Fruit fly (Drosophila melanogaster) whole organism, embryonic: ENCODE data around the gene RhoGAP19D.
A peak's percentile ranks its signal among the peaks of the same experiment; 100 is the strongest.

Experiments
- Abd-B ChIP-seq: fragments of 200-800 bp; sonication (Bioruptor generic); optimal IDR thresholded peaks from 2 replicates; lab custom pipeline; 2018; ENCODE audit warnings: missing biosample characterization, mild to moderate bottlenecking, missing genetic modification characterization, moderate library complexity
- Atf3 ChIP-seq: fragments of 200-800 bp; sonication (Bioruptor generic); optimal IDR thresholded peaks from 3 replicates; lab custom pipeline; 2016; ENCODE audit warnings: missing biosample characterization, missing genetic modification characterization
- B-H1 ChIP-seq: fragments of 200-800 bp; sonication (Bioruptor generic); IDR thresholded peaks from 3 replicates; pipeline ENCODE4 v1.3.6; 2022; ENCODE audit warnings: missing biosample characterization, missing genetic modification characterization
- CG12104 ChIP-seq: fragments of 200-800 bp; sonication (Bioruptor generic); optimal IDR thresholded peaks from 3 replicates; lab custom pipeline; 2016; ENCODE audit warnings: missing biosample characterization, missing genetic modification characterization
- CG12299 ChIP-seq: fragments of 200-800 bp; sonication (Bioruptor generic); optimal IDR thresholded peaks from 2 replicates; lab custom pipeline; 2018; ENCODE audit warnings: missing biosample characterization, mild to moderate bottlenecking, missing genetic modification characterization
- CG1233 ChIP-seq: fragments of 200-800 bp; sonication (Bioruptor generic); optimal IDR thresholded peaks from 4 replicates; lab custom pipeline; 2018; ENCODE audit warnings: missing biosample characterization, mild to moderate bottlenecking, missing genetic modification characterization
- CG15011 ChIP-seq: fragments of 200-800 bp; sonication (Bioruptor generic); optimal IDR thresholded peaks from 3 replicates; lab custom pipeline; 2018; ENCODE audit warnings: missing biosample characterization, mild to moderate bottlenecking, missing genetic modification characterization
- CG15073 ChIP-seq: fragments of 200-800 bp; sonication (Bioruptor generic); optimal IDR thresholded peaks from 2 replicates; lab custom pipeline; 2016; ENCODE audit warnings: missing biosample characterization, missing genetic modification characterization
- CG15269 ChIP-seq: fragments of 200-800 bp; sonication (Bioruptor generic); optimal IDR thresholded peaks from 2 replicates; lab custom pipeline; 2018; ENCODE audit warnings: missing biosample characterization, mild to moderate bottlenecking, missing genetic modification characterization, moderate library complexity
- CG1603 ChIP-seq: fragments of 200-800 bp; sonication (Bioruptor generic); optimal IDR thresholded peaks from 2 replicates; lab custom pipeline; 2019; ENCODE audit warnings: missing biosample characterization, mild to moderate bottlenecking, missing genetic modification characterization, moderate library complexity
- CG16815 ChIP-seq: fragments of 200-800 bp; sonication (Bioruptor generic); optimal IDR thresholded peaks from 3 replicates; lab custom pipeline; 2017; ENCODE audit warnings: missing biosample characterization, mild to moderate bottlenecking, missing genetic modification characterization
- CG18599 ChIP-seq: fragments of 200-800 bp; sonication (Bioruptor generic); optimal IDR thresholded peaks from 3 replicates; lab custom pipeline; 2017; ENCODE audit warnings: missing biosample characterization, missing genetic modification characterization, mild to moderate bottlenecking, moderate library complexity, missing genetic modification reagents
- CG18764 ChIP-seq: fragments of 200-800 bp; sonication (Bioruptor generic); optimal IDR thresholded peaks from 3 replicates; lab custom pipeline; 2016; ENCODE audit warnings: missing biosample characterization, missing genetic modification characterization
- CG2120 ChIP-seq: fragments of 200-800 bp; sonication (Bioruptor generic); optimal IDR thresholded peaks from 3 replicates; lab custom pipeline; 2016; ENCODE audit warnings: missing biosample characterization, missing genetic modification characterization
- CG2129 ChIP-seq: fragments of 200-800 bp; sonication (Bioruptor generic); IDR thresholded peaks from 2 replicates; pipeline ENCODE4 v1.3.6; 2022; ENCODE audit warnings: missing biosample characterization, missing genetic modification characterization; ENCODE audit not compliant: partially characterized antibody
- CG2678 ChIP-seq: fragments of 200-800 bp; sonication (Bioruptor generic); optimal IDR thresholded peaks from 3 replicates; lab custom pipeline; 2019; ENCODE audit warnings: missing biosample characterization, mild to moderate bottlenecking, missing genetic modification characterization, moderate library complexity
- CG31441 ChIP-seq: fragments of 200-800 bp; sonication (Bioruptor generic); IDR thresholded peaks from 2 replicates; pipeline ENCODE4 v1.3.6; 2022; ENCODE audit warnings: missing biosample characterization, missing genetic modification characterization
- CG3281 ChIP-seq: fragments of 200-800 bp; sonication (Bioruptor generic); optimal IDR thresholded peaks from 3 replicates; lab custom pipeline; 2017; ENCODE audit warnings: missing biosample characterization, mild to moderate bottlenecking, missing genetic modification characterization
- CG3407 ChIP-seq: fragments of 200-800 bp; sonication (Bioruptor generic); optimal IDR thresholded peaks from 2 replicates; lab custom pipeline; 2018; ENCODE audit warnings: missing biosample characterization, mild to moderate bottlenecking, missing genetic modification characterization
- CG42726 ChIP-seq: fragments of 200-800 bp; sonication (Bioruptor generic); IDR thresholded peaks from 2 replicates; pipeline ENCODE4 v1.3.6; 2022; ENCODE audit warnings: missing biosample characterization, missing genetic modification characterization; ENCODE audit not compliant: partially characterized antibody
- CG4328 ChIP-seq: fragments of 200-800 bp; sonication (Bioruptor generic); optimal IDR thresholded peaks from 3 replicates; lab custom pipeline; 2017; ENCODE audit warnings: missing biosample characterization, missing genetic modification reagents, missing genetic modification characterization
- CG4360 ChIP-seq: fragments of 200-800 bp; sonication (Bioruptor generic); IDR thresholded peaks from 2 replicates; pipeline ENCODE4 v1.3.6; 2022; ENCODE audit warnings: missing biosample characterization, missing genetic modification characterization
- CG8281 ChIP-seq: fragments of 200-800 bp; sonication (Bioruptor generic); optimal IDR thresholded peaks from 2 replicates; lab custom pipeline; 2018; ENCODE audit warnings: missing biosample characterization, mild to moderate bottlenecking, missing genetic modification characterization, moderate library complexity
- CG9932 ChIP-seq: fragments of 200-800 bp; sonication (Bioruptor generic); IDR thresholded peaks from 2 replicates; pipeline ENCODE4 v1.3.6; 2022; ENCODE audit warnings: missing biosample characterization, missing genetic modification characterization
- CoRest ChIP-seq: fragments of 200-800 bp; sonication (Bioruptor generic); optimal IDR thresholded peaks from 3 replicates; lab custom pipeline; 2018; ENCODE audit warnings: missing biosample characterization, mild to moderate bottlenecking, missing genetic modification characterization, moderate library complexity
- Ets65A ChIP-seq: fragments of 200-800 bp; sonication (Bioruptor generic); peaks from one replicate; lab custom pipeline; 2016; ENCODE audit warnings: missing biosample characterization, missing genetic modification characterization
- Hr51 ChIP-seq, 2 experiments: fragments of 200-800 bp; sonication (Bioruptor generic); optimal IDR thresholded peaks; 2 replicates in 1 of 2; 3 replicates in 1 of 2; lab custom pipeline; 2016 to 2018; ENCODE audit warnings: missing biosample characterization in 2 of 2, missing genetic modification characterization in 2 of 2, mild to moderate bottlenecking in 1 of 2, moderate library complexity in 1 of 2
- Kr ChIP-seq: fragments of 200-800 bp; sonication (Bioruptor generic); optimal IDR thresholded peaks from 2 replicates; lab custom pipeline; 2017; ENCODE audit warnings: missing biosample characterization, mild to moderate bottlenecking, missing genetic modification characterization
- Neu2 ChIP-seq: fragments of 200-800 bp; sonication (Bioruptor generic); optimal IDR thresholded peaks from 3 replicates; lab custom pipeline; 2016; ENCODE audit warnings: missing biosample characterization, missing genetic modification characterization, borderline replicate concordance
- Oaz ChIP-seq: fragments of 200-800 bp; sonication (Bioruptor generic); IDR thresholded peaks from 2 replicates; pipeline ENCODE4 v1.3.6; 2022; ENCODE audit warnings: missing biosample characterization, missing genetic modification characterization
- Stat92E ChIP-seq, 3 experiments: fragments of >200 bp in 2 of 3; fragments of 200-800 bp in 1 of 3; sonication (Bioruptor generic) in 1 of 3; optimal IDR thresholded peaks; 2 replicates each; lab custom pipeline; 2017 to 2019; ENCODE audit warnings: missing biosample characterization in 3 of 3, missing genetic modification characterization in 3 of 3, mild to moderate bottlenecking in 1 of 3, moderate library complexity in 1 of 3
- Tbp ChIP-seq: fragments of >200 bp; optimal IDR thresholded peaks from 2 replicates; lab custom pipeline; 2018; ENCODE audit warnings: missing biosample characterization, missing genetic modification characterization
- cad ChIP-seq: fragments of >200 bp; optimal IDR thresholded peaks from 2 replicates; lab custom pipeline; 2017; ENCODE audit warnings: missing biosample characterization, missing genetic modification characterization
- cas ChIP-seq: fragments of 200-800 bp; sonication (Bioruptor generic); IDR thresholded peaks from 2 replicates; pipeline ENCODE4 v1.3.6; 2022; ENCODE audit warnings: missing biosample characterization, missing genetic modification characterization
- crol ChIP-seq: fragments of 200-800 bp; sonication (Bioruptor generic); IDR thresholded peaks from 2 replicates; pipeline ENCODE4 v1.3.6; 2022; ENCODE audit warnings: missing biosample characterization, missing genetic modification characterization
- dimm ChIP-seq: fragments of 200-800 bp; sonication (Bioruptor generic); IDR thresholded peaks from 2 replicates; pipeline ENCODE4 v1.3.6; 2022; ENCODE audit warnings: missing biosample characterization, missing genetic modification characterization
- disco-r ChIP-seq: fragments of 200-800 bp; sonication (Bioruptor generic); optimal IDR thresholded peaks from 2 replicates; lab custom pipeline; 2016; ENCODE audit warnings: missing biosample characterization, missing genetic modification characterization
- eyg ChIP-seq: fragments of 200-800 bp; sonication (Bioruptor generic); optimal IDR thresholded peaks from 3 replicates; lab custom pipeline; 2016; ENCODE audit warnings: missing biosample characterization, missing genetic modification characterization
- fu2 ChIP-seq: fragments of 200-800 bp; sonication (Bioruptor generic); optimal IDR thresholded peaks from 2 replicates; lab custom pipeline; 2016; ENCODE audit warnings: missing biosample characterization, missing genetic modification characterization
- gem ChIP-seq: fragments of 200-800 bp; sonication (Bioruptor generic); optimal IDR thresholded peaks from 2 replicates; lab custom pipeline; 2019; ENCODE audit warnings: missing biosample characterization, mild to moderate bottlenecking, missing genetic modification characterization, moderate library complexity
- inv ChIP-seq: fragments of 200-800 bp; sonication (Bioruptor generic); IDR thresholded peaks from 2 replicates; pipeline ENCODE4 v1.3.6; 2022; ENCODE audit warnings: missing biosample characterization, missing genetic modification characterization; ENCODE audit not compliant: partially characterized antibody
- kay ChIP-seq: fragments of 200-800 bp; sonication (Bioruptor generic); optimal IDR thresholded peaks from 2 replicates; lab custom pipeline; 2016; ENCODE audit warnings: missing biosample characterization, missing genetic modification characterization
- luna ChIP-seq: fragments of 200-800 bp; sonication (Bioruptor generic); optimal IDR thresholded peaks from 2 replicates; lab custom pipeline; 2016; ENCODE audit warnings: missing biosample characterization, missing genetic modification characterization
- peb ChIP-seq: fragments of 200-800 bp; sonication (Bioruptor generic); IDR thresholded peaks from 2 replicates; pipeline ENCODE4 v1.3.6; 2022; ENCODE audit warnings: missing biosample characterization, missing genetic modification characterization
- tll ChIP-seq, 2 experiments: fragments of 200-800 bp in 1 of 2; fragments of >200 bp in 1 of 2; sonication (Bioruptor generic) in 1 of 2; optimal IDR thresholded peaks; 2 replicates each; lab custom pipeline; 2017 to 2019; ENCODE audit warnings: missing biosample characterization in 2 of 2, missing genetic modification characterization in 2 of 2, mild to moderate bottlenecking in 1 of 2, moderate library complexity in 1 of 2
- vnd ChIP-seq: fragments of 200-800 bp; sonication (Bioruptor generic); IDR thresholded peaks from 3 replicates; pipeline ENCODE4 v1.3.6; 2022; ENCODE audit warnings: missing biosample characterization, missing genetic modification characterization; ENCODE audit not compliant: partially characterized antibody
- wdn ChIP-seq: fragments of 200-800 bp; sonication (Bioruptor generic); IDR thresholded peaks from 2 replicates; pipeline ENCODE4 v1.3.6; 2022; ENCODE audit warnings: missing biosample characterization, missing genetic modification characterization
- wor ChIP-seq: fragments of 200-800 bp; sonication (Bioruptor generic); IDR thresholded peaks from 2 replicates; pipeline ENCODE4 v1.3.6; 2022; ENCODE audit warnings: missing biosample characterization, missing genetic modification characterization
- zen ChIP-seq: fragments of 200-800 bp; sonication (Bioruptor generic); optimal IDR thresholded peaks from 3 replicates; lab custom pipeline; 2018; ENCODE audit warnings: missing biosample characterization, mild to moderate bottlenecking, missing genetic modification characterization, moderate library complexity

Gene RhoGAP19D

DNA sequence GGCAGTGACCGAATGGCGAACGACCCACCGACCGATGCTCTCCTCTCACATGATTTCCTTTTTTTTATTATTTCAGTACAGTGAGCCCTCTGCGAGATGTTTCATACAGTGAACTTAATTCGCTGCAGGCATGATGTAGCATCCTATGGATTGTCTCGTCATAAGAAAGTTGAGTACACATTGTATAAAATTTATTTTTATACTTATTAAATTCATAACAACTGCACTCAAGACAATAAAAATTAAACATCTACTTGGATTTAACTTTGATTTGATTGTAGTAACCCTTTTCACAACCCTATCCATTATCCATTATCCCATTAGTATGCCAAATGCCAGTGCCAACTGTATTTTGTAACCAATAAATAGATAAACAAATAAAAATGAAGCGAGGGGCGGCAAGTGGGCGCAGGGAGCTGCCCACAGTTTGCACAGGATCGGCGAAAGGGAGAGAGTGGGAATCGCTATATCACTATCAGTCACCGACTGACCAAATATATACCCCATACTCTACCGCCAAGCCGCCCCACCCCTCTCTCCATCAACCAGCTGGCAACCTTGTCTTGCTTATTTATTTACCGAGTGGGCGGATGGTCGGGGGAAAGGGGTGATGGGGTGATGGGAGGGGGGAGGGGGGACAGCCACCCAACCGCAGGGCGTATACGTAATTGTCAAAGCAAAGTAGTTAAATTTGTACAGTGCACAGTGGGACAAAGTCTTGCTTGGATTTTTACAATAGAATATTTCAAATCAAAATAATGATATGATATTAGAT, 27.5 kb downstream of the RhoGAP19D start (continued):
- TF ChIP-seq cad (GFP tag; lab: Kevin White, UChicago) = no peak
- TF ChIP-seq CG4328 (GFP tag; lab: Kevin White, UChicago) = no peak
- TF ChIP-seq CG15269 = no peak
- TF ChIP-seq Abd-B (GFP tag; lab: Kevin White, UChicago) = peak; percentile 14
- no peak for TF ChIP-seq CG1603 (tag; lab: Kevin White, UChicago)
- TF ChIP-seq CG15073 = no peak
- TF ChIP-seq CG31441 = no peak
- TF ChIP-seq CG16815 (GFP tag; lab: Kevin White, UChicago) = no peak
- peak; percentile 20 for TF ChIP-seq gem (tag; lab: Kevin White, UChicago)
- TF ChIP-seq CG18599 (GFP tag; lab: Kevin White, UChicago) = peak; percentile 0
- TF ChIP-seq CG2678 (tag; lab: Kevin White, UChicago) = peak; percentile 36
- TF ChIP-seq CG2129 (GFP tag; lab: Robert Waterston, UW) = no peak
- TF ChIP-seq Kr (GFP tag; lab: Kevin White, UChicago) = no peak
- no peak for TF ChIP-seq CG8281 (tag; lab: Kevin White, UChicago)
- TF ChIP-seq B-H1 (GFP tag; lab: Robert Waterston, UW) = no peak
- no peak for TF ChIP-seq fu2 (GFP tag; lab: Kevin White, UChicago)
- no peak for TF ChIP-seq peb (GFP tag; lab: Robert Waterston, UW)
- TF ChIP-seq CG9932 = 0 out of 2 replicates have a peak, but pooled peaks have one; percentile 7
- no peak for TF ChIP-seq Stat92E (GFP tag; optimal IDR thresholded peaks at IDR 0.05; lab: Kevin White, UChicago)
- no peak for TF ChIP-seq vnd (GFP tag; lab: Robert Waterston, UW)
- TF ChIP-seq Neu2 = no peak
- TF ChIP-seq eyg (GFP tag; lab: Kevin White, UChicago) = no peak
- no peak for TF ChIP-seq zen (tag; lab: Kevin White, UChicago)
- no peak for TF ChIP-seq Oaz
- no peak for TF ChIP-seq Atf3 (GFP tag; lab: Kevin White, UChicago)
- TF ChIP-seq CG3407 (GFP tag; lab: Kevin White, UChicago) = no peak
- TF ChIP-seq CG15011 (GFP tag; lab: Kevin White, UChicago) = no peak
- no peak for TF ChIP-seq inv (GFP tag; lab: Robert Waterston, UW)
- TF ChIP-seq wor (GFP tag; lab: Robert Waterston, UW) = no peak
- TF ChIP-seq disco-r (GFP tag; lab: Kevin White, UChicago) = no peak
- no peak for TF ChIP-seq luna (GFP tag; lab: Kevin White, UChicago)
- no peak for TF ChIP-seq CG42726 (GFP tag; lab: Robert Waterston, UW)
- peak; percentile 90 for TF ChIP-seq crol (GFP tag; lab: Robert Waterston, UW)
- TF ChIP-seq dimm (GFP tag; lab: Robert Waterston, UW) = no peak
- TF ChIP-seq CG1233 (GFP tag; lab: Kevin White, UChicago) = no peak
- TF ChIP-seq Ets65A (GFP tag; lab: Kevin White, UChicago) = peak; percentile 49
- no peak for TF ChIP-seq CoRest (tag; lab: Kevin White, UChicago)
- peak in 1 of 2 experiments; percentile 6 for TF ChIP-seq Hr51 (GFP tag; optimal IDR thresholded peaks at IDR 0.05; lab: Kevin White, UChicago)
- TF ChIP-seq CG12104 (GFP tag; lab: Kevin White, UChicago) = no peak
- no peak for TF ChIP-seq cas
- TF ChIP-seq kay (GFP tag; lab: Kevin White, UChicago) = no peak
- TF ChIP-seq CG2120 (GFP tag; lab: Kevin White, UChicago) = no peak
- TF ChIP-seq CG3281 (GFP tag; lab: Kevin White, UChicago) = peak; percentile 22
- no peak for TF ChIP-seq CG4360 (GFP tag; lab: Robert Waterston, UW)
- TF ChIP-seq CG12299 (tag; lab: Kevin White, UChicago) = no peak
- TF ChIP-seq Tbp = no peak
- TF ChIP-seq CG18764 = no peak
- TF ChIP-seq tll (GFP tag; optimal IDR thresholded peaks at IDR 0.05; lab: Kevin White, UChicago) = no peak
- no peak; the same call in 1 of the 2 replicates for TF ChIP-seq wdn (GFP tag; lab: Robert Waterston, UW)
